Worm (Caenorhabditis elegans) whole organism, young adult: ENCODE measurements around the gene acr-2.

ENCODE experiments used
- B0336.3 ChIP-seq: fragments of 200-800 bp; sonication (Bioruptor generic); IDR thresholded peaks from 2 replicates; pipeline ENCODE4 v1.3.6; 2022; ENCODE audit warnings: missing genetic modification characterization, missing compliant biosample characterization
- C06A6.2 ChIP-seq: fragments of 200-800 bp; sonication (Bioruptor generic); conservative IDR thresholded peaks from 2 replicates; pipeline ENCODE4 v1.3.6; 2022; ENCODE audit warnings: missing genetic modification characterization, missing compliant biosample characterization
- F22D6.2 ChIP-seq: sonication (generic microtip); optimal IDR thresholded peaks from 2 replicates; lab custom pipeline; 2016; ENCODE audit warnings: mild to moderate bottlenecking, missing genetic modification characterization, missing compliant biosample characterization
- F23B12.7 ChIP-seq: sonication (generic microtip); optimal IDR thresholded peaks from 2 replicates; lab custom pipeline; 2017; ENCODE audit warnings: missing genetic modification characterization, mild to moderate bottlenecking, missing compliant biosample characterization, antibody characterized with exemption, moderate library complexity; ENCODE audit not compliant: insufficient read depth
- F33H1.4 ChIP-seq: fragments of 200-800 bp; sonication (Bioruptor generic); IDR thresholded peaks from 2 replicates; pipeline ENCODE4 v1.3.6; 2022; ENCODE audit warnings: missing genetic modification reagents, missing genetic modification characterization, missing compliant biosample characterization
- F37B4.10 ChIP-seq: fragments of 200-800 bp; sonication (Bioruptor generic); IDR thresholded peaks from 2 replicates; pipeline ENCODE4 v1.3.6; 2022; ENCODE audit warnings: missing genetic modification characterization, missing compliant biosample characterization
- F55B11.4 ChIP-seq: sonication (generic microtip); optimal IDR thresholded peaks from 2 replicates; lab custom pipeline; 2016; ENCODE audit warnings: missing compliant biosample characterization, missing genetic modification characterization, borderline replicate concordance; ENCODE audit not compliant: insufficient read depth
- Y79H2A.3 ChIP-seq: fragments of 200-800 bp; sonication (Bioruptor generic); conservative IDR thresholded peaks from 2 replicates; pipeline ENCODE4 v1.3.6; 2022; ENCODE audit warnings: missing genetic modification reagents, missing genetic modification characterization, missing compliant biosample characterization
- ama-1 ChIP-seq, 3 experiments: fragments of 150-350 bp in 1 of 3; sonication (generic microtip) in 2 of 3; optimal IDR thresholded peaks; 2 replicates each; lab custom pipeline; 2014 to 2018; ENCODE audit warnings: missing biosample characterization in 2 of 3, missing genetic modification characterization in 2 of 3, missing genetic modification reagents in 2 of 3
- attf-3 ChIP-seq: fragments of 200-800 bp; sonication (Bioruptor generic); conservative IDR thresholded peaks from 2 replicates; pipeline ENCODE4 v1.3.6; 2022; ENCODE audit warnings: missing genetic modification reagents, missing genetic modification characterization, missing compliant biosample characterization
- attf-5 ChIP-seq: fragments of 200-800 bp; sonication (Bioruptor generic); optimal IDR thresholded peaks from 2 replicates; lab custom pipeline; 2018; ENCODE audit warnings: mild to moderate bottlenecking, missing genetic modification characterization, missing compliant biosample characterization
- ceh-27 ChIP-seq: fragments of 200-800 bp; sonication (Bioruptor generic); optimal IDR thresholded peaks from 2 replicates; lab custom pipeline; 2018; ENCODE audit warnings: mild to moderate bottlenecking, missing genetic modification characterization, moderate library complexity, missing compliant biosample characterization
- ceh-40 ChIP-seq: fragments of 200-800 bp; sonication (Bioruptor generic); IDR thresholded peaks from 2 replicates; pipeline ENCODE4 v1.3.6; 2022; ENCODE audit warnings: missing genetic modification characterization, missing compliant biosample characterization
- dpl-1 ChIP-seq: fragments of 150-350 bp; optimal IDR thresholded peaks from 2 replicates; lab custom pipeline; 2014; ENCODE audit warnings: missing biosample characterization, missing genetic modification reagents, missing genetic modification characterization
- egl-18 ChIP-seq: fragments of 200-800 bp; sonication (Bioruptor generic); IDR thresholded peaks from 2 replicates; pipeline ENCODE4 v1.3.6; 2022; ENCODE audit warnings: missing genetic modification reagents, missing genetic modification characterization, missing compliant biosample characterization
- ets-4 ChIP-seq: fragments of 200-800 bp; sonication (Bioruptor generic); optimal IDR thresholded peaks from 2 replicates; lab custom pipeline; 2018; ENCODE audit warnings: mild to moderate bottlenecking, missing genetic modification characterization, missing compliant biosample characterization
- him-1 ChIP-seq: sonication (generic microtip); optimal IDR thresholded peaks from 2 replicates; lab custom pipeline; 2016; ENCODE audit warnings: missing genotype, missing genetic modification reagents, missing genetic modification characterization, missing compliant biosample characterization
- hlh-26 ChIP-seq: fragments of 200-800 bp; sonication (Bioruptor generic); conservative IDR thresholded peaks from 2 replicates; pipeline ENCODE4 v1.3.6; 2022; ENCODE audit warnings: missing genetic modification reagents, missing genetic modification characterization, missing compliant biosample characterization
- hrde-1 ChIP-seq: sonication (generic microtip); optimal IDR thresholded peaks from 2 replicates; lab custom pipeline; 2016; ENCODE audit warnings: missing genetic modification characterization, mild to moderate bottlenecking, missing compliant biosample characterization, moderate library complexity, missing genotype, missing genetic modification reagents, borderline replicate concordance
- let-607 ChIP-seq, 2 experiments: fragments of 200-800 bp in 1 of 2; sonication (Bioruptor generic) in 1 of 2; sonication (generic microtip) in 1 of 2; optimal IDR thresholded peaks; 2 replicates each; lab custom pipeline; 2016 to 2018; ENCODE audit warnings: mild to moderate bottlenecking in 2 of 2, missing compliant biosample characterization in 2 of 2, missing genetic modification characterization in 2 of 2, moderate library complexity in 2 of 2, missing genotype in 1 of 2
- lin-54 ChIP-seq: fragments of 200-800 bp; sonication (Bioruptor generic); optimal IDR thresholded peaks from 2 replicates; lab custom pipeline; 2018; ENCODE audit warnings: mild to moderate bottlenecking, missing genetic modification characterization, missing compliant biosample characterization
- lir-1 ChIP-seq: fragments of 200-800 bp; sonication (Bioruptor generic); conservative IDR thresholded peaks from 2 replicates; pipeline ENCODE4 v1.3.6; 2022; ENCODE audit warnings: missing genetic modification reagents, missing genetic modification characterization, missing compliant biosample characterization
- lsl-1 ChIP-seq: fragments of 200-800 bp; sonication (Bioruptor generic); optimal IDR thresholded peaks from 2 replicates; lab custom pipeline; 2018; ENCODE audit warnings: mild to moderate bottlenecking, missing genetic modification characterization, moderate library complexity, missing compliant biosample characterization
- nfya-2 ChIP-seq: fragments of 200-800 bp; sonication (Bioruptor generic); IDR thresholded peaks from 2 replicates; pipeline ENCODE4 v1.3.6; 2022; ENCODE audit warnings: missing genetic modification reagents, missing genetic modification characterization, missing compliant biosample characterization
- nfyb-1 ChIP-seq: fragments of 200-800 bp; sonication (Bioruptor generic); IDR thresholded peaks from 2 replicates; pipeline ENCODE4 v1.3.6; 2022; ENCODE audit warnings: missing genetic modification reagents, missing genetic modification characterization, missing compliant biosample characterization
- nhr-179 ChIP-seq: sonication (generic microtip); optimal IDR thresholded peaks from 2 replicates; lab custom pipeline; 2016; ENCODE audit warnings: mild to moderate bottlenecking, missing genetic modification characterization, missing compliant biosample characterization
- rec-8 ChIP-seq, 2 experiments: sonication (generic microtip); optimal IDR thresholded peaks; 2 replicates each; lab custom pipeline; 2016; ENCODE audit warnings: mild to moderate bottlenecking in 2 of 2, missing genetic modification characterization in 2 of 2, missing genetic modification reagents in 2 of 2, missing genotype in 2 of 2, missing biosample characterization in 1 of 2, missing compliant biosample characterization in 1 of 2, moderate library complexity in 1 of 2
- sdz-38 ChIP-seq: sonication (generic microtip); optimal IDR thresholded peaks from 2 replicates; lab custom pipeline; 2016; ENCODE audit warnings: missing genotype, missing genetic modification characterization, missing compliant biosample characterization
- sea-2 ChIP-seq: fragments of 200-800 bp; sonication (Bioruptor generic); IDR thresholded peaks from 2 replicates; pipeline ENCODE4 v1.3.6; 2022; ENCODE audit warnings: missing genetic modification characterization, missing compliant biosample characterization
- snpc-3.4 ChIP-seq: sonication (generic microtip); optimal IDR thresholded peaks from 2 replicates; lab custom pipeline; 2017; ENCODE audit warnings: missing genetic modification characterization, mild to moderate bottlenecking, missing compliant biosample characterization, antibody characterized with exemption, moderate library complexity, missing genotype, missing genetic modification reagents
- tbx-9 ChIP-seq: sonication (generic microtip); optimal IDR thresholded peaks from 2 replicates; lab custom pipeline; 2016; ENCODE audit warnings: borderline replicate concordance, missing genetic modification characterization, inconsistent platforms, missing compliant biosample characterization
- unc-130 ChIP-seq: sonication (generic microtip); optimal IDR thresholded peaks from 2 replicates; lab custom pipeline; 2016; ENCODE audit warnings: missing genetic modification reagents, missing genetic modification characterization, missing compliant biosample characterization
- ztf-22 ChIP-seq: fragments of 200-800 bp; sonication (Bioruptor generic); optimal IDR thresholded peaks from 2 replicates; lab custom pipeline; 2018; ENCODE audit warnings: mild to moderate bottlenecking, missing genetic modification characterization, moderate library complexity, missing compliant biosample characterization
- ztf-25 ChIP-seq: fragments of 200-800 bp; sonication (Bioruptor generic); IDR thresholded peaks from 2 replicates; pipeline ENCODE4 v1.3.6; 2022; ENCODE audit warnings: missing genetic modification reagents, missing genetic modification characterization, missing compliant biosample characterization
- ztf-6 ChIP-seq: fragments of 200-800 bp; sonication (Bioruptor generic); IDR thresholded peaks from 2 replicates; pipeline ENCODE4 v1.3.6; 2022; ENCODE audit warnings: missing genetic modification reagents, missing genetic modification characterization, missing compliant biosample characterization

The acr-2 gene

DNA sequence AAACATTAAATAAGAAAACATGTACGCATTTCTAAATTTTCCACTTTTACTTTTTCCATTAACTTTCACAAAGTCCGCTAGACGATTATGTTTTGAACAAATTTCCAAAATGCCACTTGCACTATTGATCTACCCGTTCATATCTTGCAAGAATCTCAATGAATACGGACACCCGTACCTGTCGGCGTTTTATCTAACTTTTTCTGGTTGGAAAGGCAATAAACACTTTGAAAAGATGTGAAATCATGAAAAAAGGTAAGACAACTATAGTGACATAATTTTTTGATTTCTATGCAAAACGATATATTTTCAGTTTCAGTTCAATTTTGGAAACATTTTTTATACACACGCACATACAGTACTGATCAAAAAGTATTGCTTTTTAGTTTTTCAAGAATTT, 30.6 kb upstream of the acr-2 start:
- no peak for TF ChIP-seq lir-1 (GFP tag; lab: Robert Waterston, UW)
- no peak for TF ChIP-seq him-1
- no peak for TF ChIP-seq ztf-6 (GFP tag; lab: Robert Waterston, UW)
- no peak for TF ChIP-seq ceh-27 (GFP tag; lab: Kevin White, UChicago)
- no peak for TF ChIP-seq ama-1 (optimal IDR thresholded peaks at IDR 0.05; lab: Kevin White, UChicago)
- TF ChIP-seq ama-1 (GFP tag; optimal IDR thresholded peaks at IDR 0.05; lab: Kevin White, UChicago): no peak
- TF ChIP-seq snpc-3.4 (tag; lab: Kevin White, UChicago): no peak
- no peak for TF ChIP-seq rec-8 (tag; optimal IDR thresholded peaks at IDR 0.05; lab: Kevin White, UChicago)
- no peak for TF ChIP-seq nfyb-1
- TF ChIP-seq tbx-9 (tag; lab: Kevin White, UChicago): no peak
- TF ChIP-seq egl-18 (GFP tag; lab: Robert Waterston, UW): no peak
- no peak for TF ChIP-seq ceh-40 (GFP tag; lab: Robert Waterston, UW)
- TF ChIP-seq dpl-1 (GFP tag; lab: Kevin White, UChicago): no peak
- TF ChIP-seq F55B11.4: no peak
- no peak for TF ChIP-seq ztf-22 (GFP tag; lab: Kevin White, UChicago)
- no peak for TF ChIP-seq F23B12.7 (tag; lab: Kevin White, UChicago)
- no peak for TF ChIP-seq F37B4.10 (GFP tag; lab: Robert Waterston, UW)
- TF ChIP-seq sdz-38 (tag; lab: Kevin White, UChicago): no peak
- TF ChIP-seq nfya-2 (GFP tag; lab: Robert Waterston, UW): no peak
- TF ChIP-seq unc-130 (GFP tag; lab: Kevin White, UChicago): no peak
- no peak for TF ChIP-seq sea-2 (GFP tag; lab: Robert Waterston, UW)

DNA sequence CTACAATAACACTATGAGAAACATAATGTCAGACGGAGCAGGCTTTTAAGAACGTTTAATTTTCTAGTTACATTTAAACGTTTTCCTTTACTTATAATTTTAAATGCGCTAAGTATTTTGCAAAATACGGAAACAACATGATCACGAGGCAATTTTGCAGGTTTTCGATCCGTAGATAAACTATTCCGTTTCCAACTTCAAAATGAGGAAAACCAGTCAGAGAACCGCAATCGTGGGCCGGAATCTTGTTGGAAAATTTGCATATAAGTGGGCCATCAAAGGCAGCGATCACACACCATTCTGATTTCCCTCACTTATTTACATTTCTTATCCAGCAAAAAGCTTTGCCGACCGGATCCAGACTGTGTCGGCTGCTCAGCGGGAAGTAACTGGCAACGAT, 29.8 kb upstream of the acr-2 start, which contains the start of gene col-172:
col-172 (plus strand) TSS at position 301 of the 400 bp plus-strand sequence.
- no peak for TF ChIP-seq hlh-26 (GFP tag; lab: Robert Waterston, UW)
- TF ChIP-seq hrde-1 (tag; lab: Kevin White, UChicago): no peak
- no peak for TF ChIP-seq snpc-3.4 (tag; lab: Kevin White, UChicago)
- TF ChIP-seq Y79H2A.3: no peak
- TF ChIP-seq ets-4 (GFP tag; lab: Kevin White, UChicago): no peak
- TF ChIP-seq nhr-179 (tag; lab: Kevin White, UChicago): no peak
- TF ChIP-seq lin-54 (GFP tag; lab: Kevin White, UChicago): no peak
- TF ChIP-seq lsl-1 (GFP tag; lab: Kevin White, UChicago): no peak
- TF ChIP-seq unc-130 (GFP tag; lab: Kevin White, UChicago): no peak
- TF ChIP-seq F33H1.4 (GFP tag; lab: Robert Waterston, UW): no peak
- no peak for TF ChIP-seq C06A6.2 (GFP tag; lab: Robert Waterston, UW)
- no peak for TF ChIP-seq attf-3 (GFP tag; lab: Robert Waterston, UW)
- no peak for TF ChIP-seq nfyb-1
- no peak for TF ChIP-seq F23B12.7 (tag; lab: Kevin White, UChicago)
- TF ChIP-seq F22D6.2 (tag; lab: Kevin White, UChicago): no peak
- no peak for TF ChIP-seq rec-8 (tag; optimal IDR thresholded peaks at IDR 0.05; lab: Kevin White, UChicago)
- TF ChIP-seq let-607 (tag; optimal IDR thresholded peaks at IDR 0.05; lab: Kevin White, UChicago): no peak
- TF ChIP-seq B0336.3: no peak
- no peak for TF ChIP-seq ztf-25 (GFP tag; lab: Robert Waterston, UW)
- no peak for TF ChIP-seq attf-5 (GFP tag; lab: Kevin White, UChicago)
